Worm (Caenorhabditis elegans) whole organism, midembryonic: Measurements from ENCODE around the gene cka-1.
"Not testable (repeated sequence)": the region's sequence is repeated elsewhere in the genome, so short reads cannot be mapped to it uniquely, and the experiment has no call there.

Experiments
- T22C8.4 ChIP-seq: fragments of 200-800 bp; sonication (Bioruptor generic); IDR thresholded peaks from 2 replicates; pipeline ENCODE4 v1.3.6; 2022; ENCODE audit warnings: missing genetic modification characterization, missing compliant biosample characterization
- cog-1 ChIP-seq: sonication (generic microtip); optimal IDR thresholded peaks from 2 replicates; lab custom pipeline; 2016; ENCODE audit warnings: missing genetic modification characterization, missing compliant biosample characterization
- flt-1 ChIP-seq: fragments of 200-800 bp; sonication (Bioruptor generic); IDR thresholded peaks from 2 replicates; pipeline ENCODE4 v1.3.6; 2022; ENCODE audit warnings: missing genetic modification characterization, missing compliant biosample characterization
- klf-2 ChIP-seq: fragments of 200-800 bp; sonication (Bioruptor generic); conservative IDR thresholded peaks from 2 replicates; pipeline ENCODE4 v1.3.6; 2022; ENCODE audit warnings: missing genetic modification reagents, missing genetic modification characterization, missing compliant biosample characterization
- med-1 ChIP-seq: sonication (generic microtip); optimal IDR thresholded peaks from 2 replicates; lab custom pipeline; 2017; ENCODE audit warnings: missing genetic modification characterization, mild to moderate bottlenecking, missing compliant biosample characterization, antibody characterized with exemption, missing genetic modification reagents; ENCODE audit not compliant: insufficient read depth
- ref-1 ChIP-seq: fragments of 200-800 bp; sonication (Bioruptor generic); conservative IDR thresholded peaks from 2 replicates; pipeline ENCODE4 v1.3.6; 2022; ENCODE audit warnings: missing genetic modification reagents, missing genetic modification characterization, missing compliant biosample characterization
- tab-1 ChIP-seq: fragments of 200-800 bp; sonication (Bioruptor generic); IDR thresholded peaks from 2 replicates; pipeline ENCODE4 v1.3.6; 2022; ENCODE audit warnings: missing genetic modification characterization, missing compliant biosample characterization
- ztf-23 ChIP-seq: fragments of 200-800 bp; sonication (Bioruptor generic); IDR thresholded peaks from 2 replicates; pipeline ENCODE4 v1.3.6; 2022; ENCODE audit warnings: missing genetic modification reagents, missing genetic modification characterization, missing compliant biosample characterization
- ztf-29 ChIP-seq: fragments of 200-800 bp; sonication (Bioruptor generic); IDR thresholded peaks from 2 replicates; pipeline ENCODE4 v1.3.6; 2022; ENCODE audit warnings: missing genetic modification reagents, missing genetic modification characterization, missing compliant biosample characterization

ce11 chrIV:9767054-9767453 is 29.6 kb upstream of the cka-1 start, which contains the start of gene msp-79:
- not testable (repeated sequence) for TF ChIP-seq med-1 (GFP tag; lab: Kevin White, UChicago); T22C8.4; tab-1 (GFP tag; lab: Robert Waterston, UW); ztf-29; flt-1 (GFP tag; lab: Robert Waterston, UW); ztf-23 (GFP tag; lab: Robert Waterston, UW); cog-1 (tag; lab: Kevin White, UChicago); ref-1; klf-2 (GFP tag; lab: Robert Waterston, UW)
